Fruit fly (Drosophila melanogaster) whole organism, embryonic: ENCODE results near the gene IKKbeta.
A peak's percentile ranks its signal among the peaks of the same experiment; 100 is the strongest.

Source experiments
- Asciz ChIP-seq: fragments of 200-800 bp; sonication (Bioruptor generic); optimal IDR thresholded peaks from 2 replicates; lab custom pipeline; 2017; ENCODE audit warnings: missing biosample characterization, mild to moderate bottlenecking, missing genetic modification characterization, missing genetic modification reagents
- BtbVII ChIP-seq: fragments of 200-800 bp; sonication (Bioruptor generic); optimal IDR thresholded peaks from 3 replicates; lab custom pipeline; 2017; ENCODE audit warnings: missing biosample characterization, mild to moderate bottlenecking, missing genetic modification characterization
- CG10366 ChIP-seq: fragments of 200-800 bp; sonication (Bioruptor generic); IDR thresholded peaks from 2 replicates; pipeline ENCODE4 v1.3.6; 2022; ENCODE audit warnings: missing biosample characterization, missing genetic modification characterization
- CG10462 ChIP-seq: fragments of 200-800 bp; sonication (Bioruptor generic); optimal IDR thresholded peaks from 2 replicates; lab custom pipeline; 2016; ENCODE audit warnings: missing biosample characterization, missing genetic modification characterization
- CG10959 ChIP-seq: fragments of 200-800 bp; sonication (Bioruptor generic); IDR thresholded peaks from 2 replicates; pipeline ENCODE4 v1.3.6; 2022; ENCODE audit warnings: missing biosample characterization, missing genetic modification characterization
- CG11085 ChIP-seq: fragments of 200-800 bp; sonication (Bioruptor generic); IDR thresholded peaks from 2 replicates; pipeline ENCODE4 v1.3.6; 2022; ENCODE audit warnings: missing biosample characterization, missing genetic modification characterization
- CG11723 ChIP-seq: fragments of 200-800 bp; sonication (Bioruptor generic); optimal IDR thresholded peaks from 2 replicates; lab custom pipeline; 2017; ENCODE audit warnings: missing biosample characterization, mild to moderate bottlenecking, missing genetic modification characterization
- CG12071 ChIP-seq: fragments of 200-800 bp; sonication (Bioruptor generic); optimal IDR thresholded peaks from 3 replicates; lab custom pipeline; 2018; ENCODE audit warnings: missing biosample characterization, mild to moderate bottlenecking, missing genetic modification characterization
- CG17385 ChIP-seq: fragments of 200-800 bp; sonication (Bioruptor generic); optimal IDR thresholded peaks from 3 replicates; lab custom pipeline; 2018; ENCODE audit warnings: missing biosample characterization, mild to moderate bottlenecking, missing genetic modification characterization
- CG17912 ChIP-seq: fragments of 200-800 bp; sonication (Bioruptor generic); optimal IDR thresholded peaks from 2 replicates; lab custom pipeline; 2018; ENCODE audit warnings: missing biosample characterization, mild to moderate bottlenecking, missing genetic modification characterization
- CG1792 ChIP-seq: fragments of 200-800 bp; sonication (Bioruptor generic); optimal IDR thresholded peaks from 2 replicates; lab custom pipeline; 2016; ENCODE audit warnings: missing biosample characterization, missing genetic modification characterization
- CG34422 ChIP-seq: fragments of 200-800 bp; sonication (Bioruptor generic); IDR thresholded peaks from 3 replicates; pipeline ENCODE4 v1.3.6; 2022; ENCODE audit warnings: missing biosample characterization, missing genetic modification characterization
- CG3838 ChIP-seq: fragments of 200-800 bp; sonication (Bioruptor generic); optimal IDR thresholded peaks from 3 replicates; lab custom pipeline; 2016; ENCODE audit warnings: missing biosample characterization, missing genetic modification characterization
- CG4282 ChIP-seq: fragments of 200-800 bp; sonication (Bioruptor generic); optimal IDR thresholded peaks from 2 replicates; lab custom pipeline; 2016; ENCODE audit warnings: missing biosample characterization, missing genetic modification characterization
- CG5180 ChIP-seq: fragments of 200-800 bp; sonication (Bioruptor generic); optimal IDR thresholded peaks from 3 replicates; lab custom pipeline; 2017; ENCODE audit warnings: missing biosample characterization, missing genetic modification characterization, mild to moderate bottlenecking, moderate library complexity, missing genetic modification reagents
- CG6854 ChIP-seq: fragments of 200-800 bp; sonication (Bioruptor generic); optimal IDR thresholded peaks from 3 replicates; lab custom pipeline; 2017; ENCODE audit warnings: missing biosample characterization, mild to moderate bottlenecking, missing genetic modification characterization
- CG7271 ChIP-seq: fragments of 200-800 bp; sonication (Bioruptor generic); optimal IDR thresholded peaks from 2 replicates; lab custom pipeline; 2018; ENCODE audit warnings: missing biosample characterization, mild to moderate bottlenecking, missing genetic modification characterization, moderate library complexity
- CG9437 ChIP-seq: fragments of 200-800 bp; sonication (Bioruptor generic); optimal IDR thresholded peaks from 2 replicates; lab custom pipeline; 2018; ENCODE audit warnings: missing biosample characterization, mild to moderate bottlenecking, missing genetic modification characterization
- Deaf1 ChIP-seq: fragments of 200-800 bp; optimal IDR thresholded peaks from 3 replicates; lab custom pipeline; 2019; ENCODE audit warnings: missing biosample characterization, mild to moderate bottlenecking, missing genetic modification characterization, moderate library complexity
- Dll ChIP-seq: fragments of 200-800 bp; sonication (Bioruptor generic); IDR thresholded peaks from 4 replicates; pipeline ENCODE4 v1.3.6; 2022; ENCODE audit warnings: missing biosample characterization, missing genetic modification characterization; ENCODE audit not compliant: partially characterized antibody
- ERR ChIP-seq: fragments of 200-800 bp; sonication (Bioruptor generic); optimal IDR thresholded peaks from 2 replicates; lab custom pipeline; 2016; ENCODE audit warnings: missing biosample characterization, missing genetic modification characterization
- GATAe ChIP-seq: fragments of 200-800 bp; sonication (Bioruptor generic); conservative IDR thresholded peaks from 2 replicates; pipeline ENCODE4 v1.3.6; 2022; ENCODE audit warnings: missing biosample characterization, missing genetic modification characterization
- HHEX ChIP-seq: fragments of 200-800 bp; sonication (Bioruptor generic); optimal IDR thresholded peaks from 3 replicates; lab custom pipeline; 2017; ENCODE audit warnings: missing biosample characterization, mild to moderate bottlenecking, missing genetic modification characterization, missing genetic modification reagents
- Hey ChIP-seq: fragments of 200-800 bp; sonication (Bioruptor generic); optimal IDR thresholded peaks from 3 replicates; lab custom pipeline; 2018; ENCODE audit warnings: missing biosample characterization, mild to moderate bottlenecking, missing genetic modification characterization
- Hmr ChIP-seq: fragments of 200-800 bp; sonication (Bioruptor generic); optimal IDR thresholded peaks from 3 replicates; lab custom pipeline; 2017; ENCODE audit warnings: mild to moderate bottlenecking, missing biosample characterization, missing genetic modification reagents, missing genetic modification characterization
- Meics ChIP-seq: fragments of 200-800 bp; sonication (Bioruptor generic); optimal IDR thresholded peaks from 2 replicates; lab custom pipeline; 2017; ENCODE audit warnings: missing biosample characterization, mild to moderate bottlenecking, missing genetic modification characterization
- Nf-YC ChIP-seq: fragments of 200-800 bp; optimal IDR thresholded peaks from 3 replicates; lab custom pipeline; 2019; ENCODE audit warnings: missing biosample characterization, mild to moderate bottlenecking, missing genetic modification characterization, moderate library complexity
- Vsx1 ChIP-seq: fragments of 200-800 bp; sonication (Bioruptor generic); optimal IDR thresholded peaks from 2 replicates; lab custom pipeline; 2017; ENCODE audit warnings: missing biosample characterization, mild to moderate bottlenecking, missing genetic modification characterization, missing genetic modification reagents
- ash1 ChIP-seq: fragments of 200-800 bp; sonication (Bioruptor generic); optimal IDR thresholded peaks from 2 replicates; lab custom pipeline; 2018; ENCODE audit warnings: missing biosample characterization, mild to moderate bottlenecking, missing genetic modification characterization
- bowl ChIP-seq: fragments of 200-800 bp; sonication (Bioruptor generic); IDR thresholded peaks from 2 replicates; pipeline ENCODE4 v1.3.6; 2022; ENCODE audit warnings: missing biosample characterization, missing genetic modification characterization
- cg ChIP-seq: fragments of 200-800 bp; sonication (Bioruptor generic); optimal IDR thresholded peaks from 3 replicates; lab custom pipeline; 2019; ENCODE audit warnings: missing biosample characterization, mild to moderate bottlenecking, missing genetic modification characterization, moderate library complexity
- crol ChIP-seq: fragments of 200-800 bp; sonication (Bioruptor generic); IDR thresholded peaks from 2 replicates; pipeline ENCODE4 v1.3.6; 2022; ENCODE audit warnings: missing biosample characterization, missing genetic modification characterization
- cwo ChIP-seq: fragments of 200-800 bp; sonication (Bioruptor generic); optimal IDR thresholded peaks from 3 replicates; lab custom pipeline; 2017; ENCODE audit warnings: missing biosample characterization, missing genetic modification characterization, mild to moderate bottlenecking, moderate library complexity, missing genetic modification reagents
- ems ChIP-seq: fragments of 200-800 bp; sonication (Bioruptor generic); optimal IDR thresholded peaks from 3 replicates; lab custom pipeline; 2016; ENCODE audit warnings: missing biosample characterization, missing genetic modification characterization
- gro ChIP-seq: fragments of 200-800 bp; sonication (Bioruptor generic); optimal IDR thresholded peaks from 2 replicates; lab custom pipeline; 2016; ENCODE audit warnings: missing biosample characterization, missing genetic modification characterization
- h ChIP-seq: fragments of >200 bp; optimal IDR thresholded peaks from 2 replicates; lab custom pipeline; 2017
- hkb ChIP-seq, 2 experiments: fragments of 200-800 bp in 1 of 2; fragments of >200 bp in 1 of 2; sonication (Bioruptor generic) in 1 of 2; IDR thresholded peaks in 1 of 2; optimal IDR thresholded peaks in 1 of 2; 2 replicates each; pipeline versions ENCODE4 v1.3.6 to Lab custom; 2017 to 2022; ENCODE audit warnings: missing biosample characterization in 1 of 2, missing genetic modification characterization in 1 of 2
- kay ChIP-seq: fragments of 200-800 bp; sonication (Bioruptor generic); optimal IDR thresholded peaks from 2 replicates; lab custom pipeline; 2016; ENCODE audit warnings: missing biosample characterization, missing genetic modification characterization
- lilli ChIP-seq: fragments of 200-800 bp; sonication (Bioruptor generic); optimal IDR thresholded peaks from 3 replicates; lab custom pipeline; 2016; ENCODE audit warnings: missing biosample characterization, missing genetic modification characterization
- mirr ChIP-seq: fragments of 200-800 bp; sonication (Bioruptor generic); optimal IDR thresholded peaks from 3 replicates; lab custom pipeline; 2018; ENCODE audit warnings: missing biosample characterization, mild to moderate bottlenecking, missing genetic modification characterization
- org-1 ChIP-seq: fragments of 200-800 bp; sonication (Bioruptor generic); optimal IDR thresholded peaks from 2 replicates; lab custom pipeline; 2017; ENCODE audit warnings: missing biosample characterization, missing genetic modification characterization
- pfk ChIP-seq: fragments of 200-800 bp; sonication (Bioruptor generic); optimal IDR thresholded peaks from 2 replicates; lab custom pipeline; 2018; ENCODE audit warnings: missing biosample characterization, mild to moderate bottlenecking, missing genetic modification characterization, moderate library complexity
- phol ChIP-seq: fragments of 200-800 bp; sonication (Bioruptor generic); optimal IDR thresholded peaks from 3 replicates; lab custom pipeline; 2018; ENCODE audit warnings: missing biosample characterization, mild to moderate bottlenecking, missing genetic modification characterization, moderate library complexity
- psq ChIP-seq: fragments of 200-800 bp; sonication (Bioruptor generic); optimal IDR thresholded peaks from 2 replicates; lab custom pipeline; 2017; ENCODE audit warnings: missing biosample characterization, missing genetic modification characterization
- salm ChIP-seq: fragments of 200-800 bp; sonication (Bioruptor generic); optimal IDR thresholded peaks from 2 replicates; lab custom pipeline; 2018; ENCODE audit warnings: missing biosample characterization, mild to moderate bottlenecking, missing genetic modification characterization
- scrt ChIP-seq: fragments of 200-800 bp; sonication (Bioruptor generic); optimal IDR thresholded peaks from 2 replicates; lab custom pipeline; 2018; ENCODE audit warnings: missing biosample characterization, mild to moderate bottlenecking, missing genetic modification characterization, moderate library complexity
- sens ChIP-seq: fragments of 200-800 bp; sonication (Bioruptor generic); peaks from one replicate; lab custom pipeline; 2016; ENCODE audit warnings: missing biosample characterization, missing genetic modification characterization
- stwl ChIP-seq: fragments of 200-800 bp; sonication (Bioruptor generic); optimal IDR thresholded peaks from 3 replicates; lab custom pipeline; 2018; ENCODE audit warnings: missing biosample characterization, mild to moderate bottlenecking, missing genetic modification characterization, moderate library complexity
- zf30C ChIP-seq: fragments of 200-800 bp; sonication (Bioruptor generic); optimal IDR thresholded peaks from 3 replicates; lab custom pipeline; 2018; ENCODE audit warnings: missing biosample characterization, mild to moderate bottlenecking, missing genetic modification characterization

Gene IKKbeta

dm6 chr3R:16004691-16005474, 44.3 kb downstream of the IKKbeta start:
- TF ChIP-seq Meics (GFP tag; lab: Kevin White, UChicago) (no peak), CG7271 (tag; lab: Kevin White, UChicago) (no peak), gro (peak; percentile 55), psq (no peak), HHEX (GFP tag; lab: Kevin White, UChicago) (peak; percentile 36), CG4282 (no peak), CG3838 (peak; percentile 41), Dll (GFP tag; lab: Robert Waterston, UW) (no peak), ash1 (GFP tag; lab: Kevin White, UChicago) (peak; percentile 36), CG17385 (peak; percentile 10), ems (GFP tag; lab: Kevin White, UChicago) (no peak), CG10366 (GFP tag; lab: Robert Waterston, UW) (no peak), lilli (GFP tag; lab: Kevin White, UChicago) (no peak), CG10959 (GFP tag; lab: Robert Waterston, UW) (no peak), bowl (GFP tag; lab: Robert Waterston, UW) (no peak), stwl (tag; lab: Kevin White, UChicago) (no peak), Hmr (GFP tag; lab: Kevin White, UChicago) (peak; percentile 39), CG34422 (GFP tag; lab: Robert Waterston, UW) (peak; percentile 15; the same call in 1 of the 3 replicates), CG11085 (no peak), Hey (peak; percentile 80), crol (GFP tag; lab: Robert Waterston, UW) (peak; percentile 94), kay (GFP tag; lab: Kevin White, UChicago) (peak; percentile 53), scrt (GFP tag; lab: Kevin White, UChicago) (peak; percentile 12), BtbVII (GFP tag; lab: Kevin White, UChicago) (peak; percentile 50), CG12071 (peak; percentile 59), Nf-YC (tag; lab: Kevin White, UChicago) (peak; percentile 56), CG11723 (GFP tag; lab: Kevin White, UChicago) (no peak), CG1792 (GFP tag; lab: Kevin White, UChicago) (no peak), cwo (GFP tag; lab: Kevin White, UChicago) (peak; percentile 99), org-1 (GFP tag; lab: Kevin White, UChicago) (no peak), Vsx1 (GFP tag; lab: Kevin White, UChicago) (peak; percentile 30), Asciz (GFP tag; lab: Kevin White, UChicago) (peak; percentile 37), mirr (GFP tag; lab: Kevin White, UChicago) (peak; percentile 93), CG10462 (GFP tag; lab: Kevin White, UChicago) (no peak), h (lab: Kevin White, UChicago) (no peak), CG17912 (GFP tag; lab: Kevin White, UChicago) (peak; percentile 57), hkb (optimal IDR thresholded peaks at IDR 0.05; lab: Kevin White, UChicago) (no peak), hkb (GFP tag; IDR thresholded peaks at IDR 0.05; lab: Robert Waterston, UW) (no peak), pfk (GFP tag; lab: Kevin White, UChicago) (no peak), CG6854 (GFP tag; lab: Kevin White, UChicago) (peak; percentile 48), Deaf1 (tag; lab: Kevin White, UChicago) (peak; percentile 66), phol (tag; lab: Kevin White, UChicago) (peak; percentile 6), ERR (GFP tag; lab: Kevin White, UChicago) (no peak), cg (GFP tag; lab: Kevin White, UChicago) (peak; percentile 60), CG5180 (no peak), CG9437 (GFP tag; lab: Kevin White, UChicago) (no peak), GATAe (GFP tag; lab: Robert Waterston, UW) (peak; percentile 98), sens (GFP tag; lab: Kevin White, UChicago) (peak; percentile 82), zf30C (GFP tag; lab: Kevin White, UChicago) (no peak), salm (tag; lab: Kevin White, UChicago) (peak; percentile 37)
